Fruit fly (Drosophila melanogaster): Measurements from ENCODE around the gene CG44098.
A peak's percentile ranks its signal among the peaks of the same experiment; 100 is the strongest.

CG44098 gene

dm6 chr3R:4712063-4712462, 60.9 kb downstream of the CG44098 start:
- TF ChIP-seq CG30403 (GFP tag; optimal IDR thresholded peaks at IDR 0.05) (no peak), Rx (GFP tag; IDR thresholded peaks at IDR 0.05) (no peak), bowl (GFP tag; IDR thresholded peaks at IDR 0.05) (no peak), Adf1 (GFP tag; IDR thresholded peaks at IDR 0.05) (no peak), Eip74EF (GFP tag; optimal IDR thresholded peaks at IDR 0.05) (peak in 1 of 2 experiments; percentile 82), CG34376 (GFP tag; optimal IDR thresholded peaks at IDR 0.05) (no peak), CG15514 (GFP tag; optimal IDR thresholded peaks at IDR 0.05) (peak; percentile 86), C15 (GFP tag; IDR thresholded peaks at IDR 0.05) (no peak), BtbVII (GFP tag; optimal IDR thresholded peaks at IDR 0.05) (no peak), CG10147 (GFP tag; optimal IDR thresholded peaks at IDR 0.05) (no peak), CG16779 (GFP tag; IDR thresholded peaks at IDR 0.05) (no peak), ems (GFP tag; optimal IDR thresholded peaks at IDR 0.05) (no peak), CTCF (GFP tag; optimal IDR thresholded peaks at IDR 0.05) (peak; percentile 20), sens (GFP tag) (peak; percentile 16), CG17361 (GFP tag; IDR thresholded peaks at IDR 0.05) (no peak), CG13624 (GFP tag; optimal IDR thresholded peaks at IDR 0.05) (no peak), ttk (GFP tag; IDR thresholded peaks at IDR 0.05) (no peak), Ravus (GFP tag; IDR thresholded peaks at IDR 0.05) (no peak), CG14441 (GFP tag; IDR thresholded peaks at IDR 0.05) (no peak), cwo (GFP tag; optimal IDR thresholded peaks at IDR 0.05) (no peak), run (tag; optimal IDR thresholded peaks at IDR 0.05) (no peak), Hand (GFP tag; optimal IDR thresholded peaks at IDR 0.05) (no peak), cad (GFP tag; optimal IDR thresholded peaks at IDR 0.05) (no peak), seq (GFP tag; IDR thresholded peaks at IDR 0.05) (no peak), CG15601 (tag; optimal IDR thresholded peaks at IDR 0.05) (no peak), eve (GFP tag; optimal IDR thresholded peaks at IDR 0.05) (no peak), ftz-f1 (GFP tag; optimal IDR thresholded peaks at IDR 0.05) (no peak), BEAF-32 (GFP tag; optimal IDR thresholded peaks at IDR 0.05) (no peak), Bgb (GFP tag; IDR thresholded peaks at IDR 0.05; ENCODE audit: partially characterized antibody) (0 out of 2 replicates have a peak, but pooled peaks have one; percentile 10), CG8359 (GFP tag; optimal IDR thresholded peaks at IDR 0.05; ENCODE audit: borderline replicate concordance) (no peak), Hsf (GFP tag; optimal IDR thresholded peaks at IDR 0.05) (no peak), Lim3 (GFP tag; IDR thresholded peaks at IDR 0.05) (no peak)

- no peak for TF ChIP-seq CG11247 (GFP tag; IDR thresholded peaks at IDR 0.05)
- no peak for TF ChIP-seq sr (GFP tag; IDR thresholded peaks at IDR 0.05)
- no peak for TF ChIP-seq E2f1 (GFP tag; IDR thresholded peaks at IDR 0.05)
- TF ChIP-seq dysf (GFP tag; IDR thresholded peaks at IDR 0.05) = no peak
- no peak for TF ChIP-seq lab (GFP tag; optimal IDR thresholded peaks at IDR 0.05)
- no peak for TF ChIP-seq CG34224 (GFP tag; IDR thresholded peaks at IDR 0.05; ENCODE audit: partially characterized antibody)
These were observed 66.9 kb downstream of the CG44098 start for dm6 chr3R:4706055-4706454.

- TF ChIP-seq CG7963 (GFP tag; IDR thresholded peaks at IDR 0.05; ENCODE audit: partially characterized antibody) = peak; percentile 61; the same call in 2 of the 3 replicates
- TF ChIP-seq stwl (tag; optimal IDR thresholded peaks at IDR 0.05) = peak; percentile 31
- TF ChIP-seq aop (GFP tag; IDR thresholded peaks at IDR 0.05) = no peak
- no peak for TF ChIP-seq sob (GFP tag; IDR thresholded peaks at IDR 0.05)
- no peak for TF ChIP-seq CG34422 (GFP tag; IDR thresholded peaks at IDR 0.05)
- TF ChIP-seq crp (GFP tag; optimal IDR thresholded peaks at IDR 0.05) = no peak
- TF ChIP-seq Sry-δ (GFP tag; optimal IDR thresholded peaks at IDR 0.05) = no peak
- TF ChIP-seq Rfx (GFP tag; IDR thresholded peaks at IDR 0.05) = no peak
- TF ChIP-seq so (GFP tag; IDR thresholded peaks at IDR 0.05) = no peak
- TF ChIP-seq pita (GFP tag; optimal IDR thresholded peaks at IDR 0.05) = peak; percentile 11
- TF ChIP-seq Atf6 (GFP tag; IDR thresholded peaks at IDR 0.05) = no peak
- no peak for TF ChIP-seq CG11695 (GFP tag; IDR thresholded peaks at IDR 0.05)
- no peak for TF ChIP-seq CG9609 (GFP tag; optimal IDR thresholded peaks at IDR 0.05)
- no peak for TF ChIP-seq gro (GFP tag; optimal IDR thresholded peaks at IDR 0.05)
- peak; percentile 82 for TF ChIP-seq CTCF (GFP tag; optimal IDR thresholded peaks at IDR 0.05)
- TF ChIP-seq NfI (GFP tag; optimal IDR thresholded peaks at IDR 0.05) = no peak
These were observed 67.8 kb downstream of the CG44098 start for dm6 chr3R:4705167-4705566.
